Worm (Caenorhabditis elegans) whole organism, young adult: ENCODE results near the gene twk-4.

Source experiments
- F37B4.10 ChIP-seq: fragments of 200-800 bp; sonication (Bioruptor generic); IDR thresholded peaks from 2 replicates; pipeline ENCODE4 v1.3.6; 2022; ENCODE audit warnings: missing genetic modification characterization, missing compliant biosample characterization
- F57A8.1 ChIP-seq: fragments of 200-800 bp; sonication (Bioruptor generic); optimal IDR thresholded peaks from 2 replicates; lab custom pipeline; 2018; ENCODE audit warnings: mild to moderate bottlenecking, missing genetic modification characterization, moderate library complexity, missing compliant biosample characterization
- ama-1 ChIP-seq, 3 experiments: fragments of 150-350 bp in 1 of 3; sonication (generic microtip) in 2 of 3; optimal IDR thresholded peaks; 2 replicates each; lab custom pipeline; 2014 to 2018; ENCODE audit warnings: missing biosample characterization in 2 of 3, missing genetic modification characterization in 2 of 3, missing genetic modification reagents in 2 of 3
- dpl-1 ChIP-seq: fragments of 150-350 bp; optimal IDR thresholded peaks from 2 replicates; lab custom pipeline; 2014; ENCODE audit warnings: missing biosample characterization, missing genetic modification reagents, missing genetic modification characterization
- efl-1 ChIP-seq: fragments of 150-350 bp; optimal IDR thresholded peaks from 2 replicates; lab custom pipeline; 2014; ENCODE audit warnings: missing biosample characterization, missing genetic modification reagents, missing genetic modification characterization
- him-1 ChIP-seq: sonication (generic microtip); optimal IDR thresholded peaks from 2 replicates; lab custom pipeline; 2016; ENCODE audit warnings: missing genotype, missing genetic modification reagents, missing genetic modification characterization, missing compliant biosample characterization

- no peak for TF ChIP-seq dpl-1 (GFP tag; lab: Kevin White, UChicago)
- TF ChIP-seq efl-1 (GFP tag; lab: Kevin White, UChicago) = no peak
- no peak for TF ChIP-seq F57A8.1 (GFP tag; lab: Kevin White, UChicago)
- no peak for TF ChIP-seq ama-1 (optimal IDR thresholded peaks at IDR 0.05; lab: Kevin White, UChicago)
- no peak for TF ChIP-seq ama-1 (GFP tag; optimal IDR thresholded peaks at IDR 0.05; lab: Kevin White, UChicago)
- TF ChIP-seq him-1 (tag; lab: Kevin White, UChicago) = no peak
- TF ChIP-seq F37B4.10 = no peak
Observed at ce11 chrII:9135878-9136277, 58.2 kb downstream of the twk-4 start, which contains the start of gene nlp-78.
